Fruit fly (Drosophila melanogaster): ENCODE results near the gene kst.

dm6 chr3L:3342307-3342940, 5.8 kb downstream of the kst start:
- TF ChIP-seq CG8478 (optimal IDR thresholded peaks at IDR 0.05) (no peak), CTCF (optimal IDR thresholded peaks at IDR 0.05) (no peak)

Data from S2 (cell line).